Fruit fly (Drosophila melanogaster) S2 (cell line): ENCODE results near the gene Ppm1.

Experiments used
- CG8478 ChIP-seq: fragments of >200 bp; optimal IDR thresholded peaks from 2 replicates; lab custom pipeline; 2018
- CTCF ChIP-seq, 2 experiments: fragments of >200 bp; optimal IDR thresholded peaks; 2 replicates each; lab custom pipeline; 2018

- TF ChIP-seq CTCF (optimal IDR thresholded peaks at IDR 0.05; lab: Kevin White, UChicago) (no peak), CG8478 (lab: Kevin White, UChicago) (no peak)
Observed at dm6 chr3L:557294-557693, 23.8 kb upstream of the Ppm1 start.
